Fruit fly (Drosophila melanogaster): ENCODE data around the gene PQBP1.
A peak's percentile ranks its signal among the peaks of the same experiment; 100 is the strongest.

PQBP1 gene

dm6 chr3R:25097486-25097885 lies 31.9 kb downstream of the PQBP1 start, which contains the start of the genes CG33095 and CG33096 (continued):
- TF ChIP-seq Pdp1 (GFP tag; optimal IDR thresholded peaks at IDR 0.05) (no peak), zen (tag; optimal IDR thresholded peaks at IDR 0.05) (no peak), Ada2b (GFP tag; IDR thresholded peaks at IDR 0.05) (no peak), chif (GFP tag; optimal IDR thresholded peaks at IDR 0.05) (no peak), CG6689 (GFP tag; IDR thresholded peaks at IDR 0.05) (peak; percentile 85), MESR4 (GFP tag; optimal IDR thresholded peaks at IDR 0.05) (peak; percentile 92), lbe (GFP tag; optimal IDR thresholded peaks at IDR 0.05) (no peak), CG2120 (GFP tag; optimal IDR thresholded peaks at IDR 0.05) (no peak), ranshi (GFP tag; IDR thresholded peaks at IDR 0.05) (no peak), HLH3B (GFP tag; IDR thresholded peaks at IDR 0.05) (no peak), ATbp (GFP tag; optimal IDR thresholded peaks at IDR 0.05) (no peak), CG17385 (GFP tag; optimal IDR thresholded peaks at IDR 0.05) (no peak), mirr (GFP tag; optimal IDR thresholded peaks at IDR 0.05) (no peak), pzg (GFP tag; optimal IDR thresholded peaks at IDR 0.05) (peak; percentile 76), CG12659 (GFP tag; optimal IDR thresholded peaks at IDR 0.05) (peak; percentile 57), Aef1 (GFP tag; IDR thresholded peaks at IDR 0.05) (no peak), schlank (tag; optimal IDR thresholded peaks at IDR 0.05) (no peak), knrl (GFP tag; IDR thresholded peaks at IDR 0.05; ENCODE audit: partially characterized antibody) (0 out of 3 replicates have a peak, but pooled peaks have one; percentile 10), CG10431 (GFP tag; optimal IDR thresholded peaks at IDR 0.05) (no peak), Hand (GFP tag; optimal IDR thresholded peaks at IDR 0.05) (no peak), gcm2 (GFP tag; optimal IDR thresholded peaks at IDR 0.05) (no peak), bsh (GFP tag; optimal IDR thresholded peaks at IDR 0.05) (no peak), dysf (GFP tag; IDR thresholded peaks at IDR 0.05) (no peak), Mad (GFP tag; optimal IDR thresholded peaks at IDR 0.05) (no peak), CG5953 (GFP tag; IDR thresholded peaks at IDR 0.05) (no peak), CG1024 (GFP tag; IDR thresholded peaks at IDR 0.05) (no peak), CG32772 (GFP tag; IDR thresholded peaks at IDR 0.05) (no peak), run (tag; optimal IDR thresholded peaks at IDR 0.05) (no peak), Sry-δ (GFP tag; optimal IDR thresholded peaks at IDR 0.05) (peak; percentile 38), Bdp1 (GFP tag; optimal IDR thresholded peaks at IDR 0.05) (no peak), Dek (tag; optimal IDR thresholded peaks at IDR 0.05) (no peak), stc (GFP tag; IDR thresholded peaks at IDR 0.05) (no peak), HmgZ (tag; optimal IDR thresholded peaks at IDR 0.05) (peak; percentile 68), CG4404 (GFP tag; IDR thresholded peaks at IDR 0.05) (no peak), chinmo (GFP tag; IDR thresholded peaks at IDR 0.05; ENCODE audit: partially characterized antibody) (0 out of 4 replicates have a peak, but pooled peaks have one; percentile 38), Lhr (GFP tag; optimal IDR thresholded peaks at IDR 0.05) (peak; percentile 52), CG42726 (GFP tag; IDR thresholded peaks at IDR 0.05; ENCODE audit: partially characterized antibody) (no peak), Med (GFP tag) (peak; percentile 77), Deaf1 (tag; optimal IDR thresholded peaks at IDR 0.05) (no peak), p53 (GFP tag; optimal IDR thresholded peaks at IDR 0.05) (no peak), NC2β (GFP tag; optimal IDR thresholded peaks at IDR 0.05) (peak; percentile 0), Antp (GFP tag; optimal IDR thresholded peaks at IDR 0.05) (no peak), mld (GFP tag; IDR thresholded peaks at IDR 0.05; ENCODE audit: partially characterized antibody) (no peak), MBD-R2 (GFP tag; IDR thresholded peaks at IDR 0.05) (peak; percentile 83), CG7357 (GFP tag; IDR thresholded peaks at IDR 0.05) (no peak), CG13424 (tag; optimal IDR thresholded peaks at IDR 0.05) (no peak), odd (GFP tag; optimal IDR thresholded peaks at IDR 0.05) (no peak), CG14965 (GFP tag; optimal IDR thresholded peaks at IDR 0.05; ENCODE audit: borderline replicate concordance) (no peak), Oli (tag; optimal IDR thresholded peaks at IDR 0.05) (no peak), Awh (GFP tag; IDR thresholded peaks at IDR 0.05) (no peak), bcd (GFP tag; optimal IDR thresholded peaks at IDR 0.05) (no peak)

Data from whole organism, embryonic.